Worm (Caenorhabditis elegans) whole organism, L2 larva: Measurements from ENCODE around the gene clec-221.

Experiments
- C34F6.9 ChIP-seq: fragments of 150-350 bp; optimal IDR thresholded peaks from 2 replicates; lab custom pipeline; 2014; ENCODE audit warnings: missing biosample characterization, missing genetic modification characterization
- F13H6.1 ChIP-seq: sonication (generic microtip); optimal IDR thresholded peaks from 2 replicates; lab custom pipeline; 2016; ENCODE audit warnings: missing genetic modification characterization, missing compliant biosample characterization
- R02D3.7 ChIP-seq: fragments of 150-350 bp; optimal IDR thresholded peaks from 2 replicates; lab custom pipeline; 2014; ENCODE audit warnings: missing biosample characterization, missing genetic modification characterization
- Y55F3AM.14 ChIP-seq: fragments of 200-800 bp; sonication (Bioruptor generic); optimal IDR thresholded peaks from 2 replicates; lab custom pipeline; 2018; ENCODE audit warnings: mild to moderate bottlenecking, missing genetic modification characterization, missing compliant biosample characterization
- ZK546.5 ChIP-seq: sonication (generic microtip); optimal IDR thresholded peaks from 2 replicates; lab custom pipeline; 2017; ENCODE audit warnings: missing biosample characterization, missing genetic modification characterization
- alr-1 ChIP-seq: fragments of 150-350 bp; optimal IDR thresholded peaks from 2 replicates; lab custom pipeline; 2014; ENCODE audit warnings: missing biosample characterization, missing genetic modification characterization
- aly-2 ChIP-seq: fragments of 150-350 bp; optimal IDR thresholded peaks from 2 replicates; lab custom pipeline; 2014; ENCODE audit warnings: missing biosample characterization, missing genetic modification characterization
- ama-1 ChIP-seq: fragments of 150-350 bp; optimal IDR thresholded peaks from 2 replicates; lab custom pipeline; 2018; ENCODE audit warnings: inconsistent platforms
- blmp-1 ChIP-seq: sonication (generic microtip); optimal IDR thresholded peaks from 2 replicates; lab custom pipeline; 2017; ENCODE audit warnings: missing genetic modification characterization, mild to moderate bottlenecking, missing compliant biosample characterization, antibody characterized with exemption, moderate library complexity; ENCODE audit not compliant: insufficient read depth
- ceh-16 ChIP-seq: fragments of 150-350 bp; optimal IDR thresholded peaks from 2 replicates; lab custom pipeline; 2014; ENCODE audit warnings: missing biosample characterization, missing genetic modification characterization
- ceh-82 ChIP-seq: fragments of 150-350 bp; optimal IDR thresholded peaks from 2 replicates; lab custom pipeline; 2014; ENCODE audit warnings: missing biosample characterization, missing genetic modification characterization
- crh-2 ChIP-seq: sonication (generic microtip); optimal IDR thresholded peaks from 2 replicates; lab custom pipeline; 2017; ENCODE audit warnings: missing biosample characterization, missing genetic modification characterization
- dmd-4 ChIP-seq: sonication (generic microtip); optimal IDR thresholded peaks from 2 replicates; lab custom pipeline; 2017; ENCODE audit warnings: missing biosample characterization, missing genetic modification characterization
- egl-27 ChIP-seq: sonication (generic microtip); optimal IDR thresholded peaks from 3 replicates; lab custom pipeline; 2017; ENCODE audit warnings: missing biosample characterization, missing genetic modification reagents, missing genetic modification characterization
- elt-1 ChIP-seq: fragments of 150-350 bp; optimal IDR thresholded peaks from 2 replicates; lab custom pipeline; 2014; ENCODE audit warnings: missing biosample characterization, missing genetic modification characterization
- elt-3 ChIP-seq: sonication (generic microtip); optimal IDR thresholded peaks from 2 replicates; lab custom pipeline; 2017; ENCODE audit warnings: missing biosample characterization, missing genetic modification characterization
- fos-1 ChIP-seq: fragments of 150-350 bp; optimal IDR thresholded peaks from 2 replicates; lab custom pipeline; 2014; ENCODE audit warnings: missing biosample characterization, missing genetic modification characterization
- gmeb-1 ChIP-seq: fragments of 150-350 bp; optimal IDR thresholded peaks from 2 replicates; lab custom pipeline; 2014; ENCODE audit warnings: missing biosample characterization, missing genetic modification characterization
- lin-11 ChIP-seq: fragments of 150-350 bp; sonication (generic microtip); optimal IDR thresholded peaks from 2 replicates; lab custom pipeline; 2014; ENCODE audit warnings: missing biosample characterization, missing genetic modification characterization, inconsistent platforms, mixed read lengths
- lin-13 ChIP-seq: fragments of 150-350 bp; optimal IDR thresholded peaks from 2 replicates; lab custom pipeline; 2014; ENCODE audit warnings: missing biosample characterization, missing genetic modification reagents, missing genetic modification characterization
- lin-39 ChIP-seq: fragments of 150-350 bp; optimal IDR thresholded peaks from 2 replicates; lab custom pipeline; 2014; ENCODE audit warnings: missing biosample characterization, missing genetic modification reagents, missing genetic modification characterization
- lsy-2 ChIP-seq, 2 experiments: fragments of 150-350 bp in 1 of 2; sonication (generic microtip) in 1 of 2; optimal IDR thresholded peaks; 2 replicates each; lab custom pipeline; 2014 to 2017; ENCODE audit warnings: missing biosample characterization in 2 of 2, missing genetic modification characterization in 2 of 2
- mab-5 ChIP-seq: fragments of 150-350 bp; optimal IDR thresholded peaks from 2 replicates; lab custom pipeline; 2014; ENCODE audit warnings: missing biosample characterization, missing genetic modification characterization
- mbf-1 ChIP-seq: sonication (generic microtip); optimal IDR thresholded peaks from 2 replicates; lab custom pipeline; 2017; ENCODE audit warnings: missing biosample characterization, missing genetic modification characterization
- mdl-1 ChIP-seq, 2 experiments: fragments of 150-350 bp in 1 of 2; sonication (generic microtip) in 1 of 2; optimal IDR thresholded peaks; 2 replicates each; lab custom pipeline; 2017; ENCODE audit warnings: missing biosample characterization in 2 of 2, missing genetic modification characterization in 2 of 2
- nhr-10 ChIP-seq: sonication (generic microtip); optimal IDR thresholded peaks from 2 replicates; lab custom pipeline; 2017; ENCODE audit warnings: missing biosample characterization, missing genetic modification characterization
- nhr-11 ChIP-seq: fragments of 150-350 bp; optimal IDR thresholded peaks from 2 replicates; lab custom pipeline; 2014; ENCODE audit warnings: missing biosample characterization, missing genetic modification characterization
- nhr-12 ChIP-seq: fragments of 150-350 bp; optimal IDR thresholded peaks from 2 replicates; lab custom pipeline; 2014; ENCODE audit warnings: missing biosample characterization, missing genetic modification characterization
- nhr-129 ChIP-seq: fragments of 150-350 bp; optimal IDR thresholded peaks from 2 replicates; lab custom pipeline; 2014; ENCODE audit warnings: missing biosample characterization, missing genetic modification characterization
- nhr-21 ChIP-seq: fragments of 150-350 bp; optimal IDR thresholded peaks from 2 replicates; lab custom pipeline; 2014; ENCODE audit warnings: missing biosample characterization, missing genetic modification characterization
- nhr-23 ChIP-seq: fragments of 150-350 bp; optimal IDR thresholded peaks from 2 replicates; lab custom pipeline; 2014; ENCODE audit warnings: missing biosample characterization, missing genetic modification reagents, missing genetic modification characterization
- nhr-237 ChIP-seq: fragments of 150-350 bp; optimal IDR thresholded peaks from 2 replicates; lab custom pipeline; 2014; ENCODE audit warnings: missing biosample characterization, missing genetic modification characterization
- nhr-25 ChIP-seq: fragments of 150-350 bp; sonication (generic microtip); optimal IDR thresholded peaks from 3 replicates; lab custom pipeline; 2014; ENCODE audit warnings: missing biosample characterization, missing genetic modification characterization
- nhr-6 ChIP-seq: fragments of 150-350 bp; optimal IDR thresholded peaks from 2 replicates; lab custom pipeline; 2014; ENCODE audit warnings: missing biosample characterization, missing genetic modification characterization
- nhr-77 ChIP-seq: fragments of 150-350 bp; optimal IDR thresholded peaks from 2 replicates; lab custom pipeline; 2014; ENCODE audit warnings: missing biosample characterization, missing genetic modification characterization
- peb-1 ChIP-seq: fragments of 150-350 bp; optimal IDR thresholded peaks from 2 replicates; lab custom pipeline; 2014; ENCODE audit warnings: missing biosample characterization, missing genetic modification characterization
- sem-4 ChIP-seq: fragments of 150-350 bp; optimal IDR thresholded peaks from 2 replicates; lab custom pipeline; 2014; ENCODE audit warnings: missing biosample characterization, missing genetic modification reagents, missing genetic modification characterization
- skn-1 ChIP-seq: sonication (generic microtip); optimal IDR thresholded peaks from 2 replicates; lab custom pipeline; 2017; ENCODE audit warnings: missing biosample characterization, missing genetic modification characterization
- sma-3 ChIP-seq: sonication (generic microtip); optimal IDR thresholded peaks from 2 replicates; lab custom pipeline; 2016; ENCODE audit warnings: missing genetic modification reagents, missing genetic modification characterization, missing compliant biosample characterization
- sma-9 ChIP-seq, 2 experiments: fragments of 150-350 bp in 1 of 2; sonication (generic microtip) in 1 of 2; optimal IDR thresholded peaks; 2 replicates each; lab custom pipeline; 2014 to 2016; ENCODE audit warnings: missing genetic modification characterization in 2 of 2, mild to moderate bottlenecking in 1 of 2, missing biosample characterization in 1 of 2, missing compliant biosample characterization in 1 of 2, missing genetic modification reagents in 1 of 2, moderate library complexity in 1 of 2
- snpc-4 ChIP-seq: fragments of 150-350 bp; optimal IDR thresholded peaks from 2 replicates; lab custom pipeline; 2014; ENCODE audit warnings: missing biosample characterization, missing genetic modification characterization
- unc-39 ChIP-seq: fragments of 150-350 bp; optimal IDR thresholded peaks from 2 replicates; lab custom pipeline; 2014; ENCODE audit warnings: missing biosample characterization, missing genetic modification characterization
- unc-55 ChIP-seq: fragments of 150-350 bp; sonication (generic microtip); optimal IDR thresholded peaks from 3 replicates; lab custom pipeline; 2014; ENCODE audit warnings: missing biosample characterization, missing genetic modification reagents, missing genetic modification characterization
- unc-62 ChIP-seq: fragments of 150-350 bp; optimal IDR thresholded peaks from 2 replicates; lab custom pipeline; 2014; ENCODE audit warnings: missing biosample characterization, missing genetic modification reagents, missing genetic modification characterization
- zag-1 ChIP-seq: fragments of 150-350 bp; optimal IDR thresholded peaks from 2 replicates; lab custom pipeline; 2014; ENCODE audit warnings: missing biosample characterization, missing genetic modification characterization
- ztf-1 ChIP-seq: fragments of 200-800 bp; sonication (Bioruptor generic); conservative IDR thresholded peaks from 2 replicates; pipeline ENCODE4 v1.3.6; 2022; ENCODE audit warnings: missing genetic modification characterization, missing compliant biosample characterization
- ztf-11 ChIP-seq: sonication (generic microtip); optimal IDR thresholded peaks from 2 replicates; lab custom pipeline; 2017; ENCODE audit warnings: missing biosample characterization, missing genetic modification characterization
- ztf-4 ChIP-seq: fragments of 150-350 bp; optimal IDR thresholded peaks from 2 replicates; lab custom pipeline; 2014; ENCODE audit warnings: missing biosample characterization, missing genetic modification characterization

Gene clec-221

DNA sequence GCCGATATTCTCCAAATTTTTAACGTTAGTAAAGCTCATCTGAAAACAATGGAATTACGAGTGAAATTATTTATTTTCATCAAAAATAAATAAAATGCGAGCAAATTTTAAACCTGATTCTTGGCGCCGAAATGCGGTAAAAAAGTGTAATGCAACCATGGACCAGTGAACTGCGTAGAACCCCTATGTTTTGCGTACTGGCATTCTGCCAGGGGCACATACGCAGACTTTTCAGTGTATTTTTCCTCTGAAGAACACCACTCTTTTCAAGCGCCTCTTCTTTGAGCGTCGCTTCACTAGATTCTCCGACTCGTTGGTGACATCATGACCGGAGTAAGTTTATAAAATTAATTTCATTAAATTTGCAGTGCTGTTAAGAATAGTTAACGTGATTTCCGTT is 11.3 kb upstream of the clec-221 start, which contains the start of the genes ctf-4 and eef-1G (continued):
- TF ChIP-seq snpc-4 (tag; lab: Kevin White, UChicago) (peak; percentile 88), ztf-1 (GFP tag; lab: Robert Waterston, UW) (no peak), peb-1 (tag; lab: Kevin White, UChicago) (no peak), unc-62 (GFP tag; lab: Kevin White, UChicago) (peak; percentile 12), ceh-16 (tag; lab: Kevin White, UChicago) (peak; percentile 31), lin-11 (tag; lab: Kevin White, UChicago) (peak; percentile 94), ztf-11 (no peak), nhr-12 (tag; lab: Kevin White, UChicago) (no peak), R02D3.7 (peak; percentile 58), gmeb-1 (tag; lab: Kevin White, UChicago) (peak; percentile 97), nhr-11 (no peak), nhr-25 (tag; lab: Kevin White, UChicago) (peak; percentile 98), sma-3 (GFP tag; lab: Kevin White, UChicago) (peak; percentile 97), skn-1 (peak; percentile 86), unc-55 (peak; percentile 99)

DNA sequence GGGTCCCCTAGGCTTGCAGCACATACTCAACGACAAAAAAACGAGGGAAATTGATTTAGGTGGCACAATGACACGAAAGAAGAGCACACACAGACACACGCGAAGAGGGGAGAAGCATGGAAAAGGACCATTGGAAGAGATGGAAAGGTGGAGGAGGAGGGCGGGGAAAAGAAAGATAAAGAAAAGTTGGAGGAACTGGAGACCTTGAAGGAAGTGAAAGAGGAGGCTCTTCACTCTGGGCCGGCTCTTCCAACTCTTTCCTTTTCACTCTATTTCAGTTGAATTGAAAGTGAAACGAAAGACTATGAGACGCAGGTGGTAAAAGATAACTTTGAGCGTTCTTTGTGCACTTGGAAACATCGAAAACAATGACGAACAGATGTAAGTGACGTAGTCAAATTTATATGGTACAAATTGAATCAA is 7.2 kb upstream of the clec-221 start:
- peak; percentile 50 for TF ChIP-seq mab-5 (tag; lab: Kevin White, UChicago)
- no peak for TF ChIP-seq mbf-1 (tag; lab: Kevin White, UChicago)
- peak in 1 of 2 experiments; percentile 80 for TF ChIP-seq lsy-2 (tag; optimal IDR thresholded peaks at IDR 0.05; lab: Kevin White, UChicago)
- TF ChIP-seq nhr-237 = no peak
- peak; percentile 52 for TF ChIP-seq ztf-4 (tag; lab: Kevin White, UChicago)
- peak; percentile 75 for TF ChIP-seq Y55F3AM.14
- no peak for TF ChIP-seq nhr-25 (tag; lab: Kevin White, UChicago)
- TF ChIP-seq R02D3.7 = no peak
- TF ChIP-seq blmp-1 (tag; lab: Kevin White, UChicago) = peak; percentile 74
- peak; percentile 84 for TF ChIP-seq C34F6.9 (tag; lab: Kevin White, UChicago)
- TF ChIP-seq ztf-11 = no peak
- TF ChIP-seq nhr-77 (tag; lab: Kevin White, UChicago) = no peak
- no peak for TF ChIP-seq nhr-12 (tag; lab: Kevin White, UChicago)
- TF ChIP-seq skn-1 = no peak
- peak; percentile 85 for TF ChIP-seq unc-55
- peak; percentile 75 for TF ChIP-seq crh-2 (tag; lab: Kevin White, UChicago)
- TF ChIP-seq zag-1 (tag; lab: Kevin White, UChicago) = peak; percentile 6
- no peak for TF ChIP-seq ztf-1 (GFP tag; lab: Robert Waterston, UW)
- TF ChIP-seq mdl-1 (tag; optimal IDR thresholded peaks at IDR 0.05; lab: Kevin White, UChicago) = peak in 1 of 2 experiments; percentile 55
- TF ChIP-seq gmeb-1 (tag; lab: Kevin White, UChicago) = no peak
- peak; percentile 43 for TF ChIP-seq lin-13 (GFP tag; lab: Kevin White, UChicago)
- no peak for TF ChIP-seq ZK546.5 (tag; lab: Kevin White, UChicago)
- TF ChIP-seq ceh-82 = no peak
- peak; percentile 11 for TF ChIP-seq snpc-4 (tag; lab: Kevin White, UChicago)
- peak; percentile 88 for TF ChIP-seq sma-9 (GFP tag; optimal IDR thresholded peaks at IDR 0.05; lab: Kevin White, UChicago)
- TF ChIP-seq sma-9 (tag; optimal IDR thresholded peaks at IDR 0.05; lab: Kevin White, UChicago) = no peak
- TF ChIP-seq ama-1 (lab: Kevin White, UChicago) = no peak
- peak; percentile 31 for TF ChIP-seq egl-27 (tag; lab: Kevin White, UChicago)
- no peak for TF ChIP-seq dmd-4 (tag; lab: Kevin White, UChicago)
- TF ChIP-seq nhr-10 (tag; lab: Kevin White, UChicago) = no peak
- no peak for TF ChIP-seq elt-1 (tag; lab: Kevin White, UChicago)
- no peak for TF ChIP-seq aly-2 (tag; lab: Kevin White, UChicago)
- no peak for TF ChIP-seq peb-1 (tag; lab: Kevin White, UChicago)
- peak; percentile 85 for TF ChIP-seq nhr-129 (tag; lab: Kevin White, UChicago)
- TF ChIP-seq nhr-6 (tag; lab: Kevin White, UChicago) = peak; percentile 63
- TF ChIP-seq sem-4 = peak; percentile 74
- TF ChIP-seq F13H6.1 (tag; lab: Kevin White, UChicago) = peak; percentile 90
- no peak for TF ChIP-seq lin-39 (tag; lab: Kevin White, UChicago)
- no peak for TF ChIP-seq nhr-23 (tag; lab: Kevin White, UChicago)
- no peak for TF ChIP-seq alr-1
- no peak for TF ChIP-seq sma-3 (GFP tag; lab: Kevin White, UChicago)
- TF ChIP-seq elt-3 (tag; lab: Kevin White, UChicago) = no peak
- no peak for TF ChIP-seq ceh-16 (tag; lab: Kevin White, UChicago)
- peak; percentile 32 for TF ChIP-seq fos-1 (tag; lab: Kevin White, UChicago)
- no peak for TF ChIP-seq nhr-21 (tag; lab: Kevin White, UChicago)
- TF ChIP-seq unc-62 (GFP tag; lab: Kevin White, UChicago) = no peak
- TF ChIP-seq lin-11 (tag; lab: Kevin White, UChicago) = no peak
- no peak for TF ChIP-seq nhr-11
- TF ChIP-seq unc-39 (tag; lab: Kevin White, UChicago) = no peak
